Fruit fly (Drosophila melanogaster) whole organism, embryonic: Measurements from ENCODE around the gene CG43088.

ENCODE experiments used
- Atf6 ChIP-seq: fragments of 200-800 bp; sonication (Bioruptor generic); IDR thresholded peaks from 2 replicates; pipeline ENCODE4 v1.3.6; 2022; ENCODE audit warnings: missing biosample characterization, missing genetic modification characterization
- CG10209 ChIP-seq: fragments of 200-800 bp; sonication (Bioruptor generic); optimal IDR thresholded peaks from 3 replicates; lab custom pipeline; 2017; ENCODE audit warnings: missing biosample characterization, mild to moderate bottlenecking, missing genetic modification characterization, missing genetic modification reagents
- CG10267 ChIP-seq: fragments of 200-800 bp; sonication (Bioruptor generic); optimal IDR thresholded peaks from 2 replicates; lab custom pipeline; 2018; ENCODE audit warnings: missing biosample characterization, mild to moderate bottlenecking, missing genetic modification characterization, moderate library complexity
- CG10979 ChIP-seq: fragments of 200-800 bp; sonication (Bioruptor generic); optimal IDR thresholded peaks from 2 replicates; lab custom pipeline; 2018; ENCODE audit warnings: missing biosample characterization, mild to moderate bottlenecking, missing genetic modification characterization, moderate library complexity
- CG11696 ChIP-seq: fragments of 200-800 bp; sonication (Bioruptor generic); IDR thresholded peaks from 2 replicates; pipeline ENCODE4 v1.3.6; 2022; ENCODE audit warnings: missing biosample characterization, missing genetic modification characterization
- CG12071 ChIP-seq: fragments of 200-800 bp; sonication (Bioruptor generic); optimal IDR thresholded peaks from 3 replicates; lab custom pipeline; 2018; ENCODE audit warnings: missing biosample characterization, mild to moderate bottlenecking, missing genetic modification characterization
- CG13624 ChIP-seq: fragments of 200-800 bp; sonication (Bioruptor generic); optimal IDR thresholded peaks from 2 replicates; lab custom pipeline; 2016; ENCODE audit warnings: missing biosample characterization, missing genetic modification characterization
- CG13894 ChIP-seq: fragments of 200-800 bp; sonication (Bioruptor generic); optimal IDR thresholded peaks from 3 replicates; lab custom pipeline; 2018; ENCODE audit warnings: missing biosample characterization, mild to moderate bottlenecking, missing genetic modification characterization, moderate library complexity
- CG14860 ChIP-seq: fragments of 200-800 bp; sonication (Bioruptor generic); IDR thresholded peaks from 3 replicates; pipeline ENCODE4 v1.3.6; 2022; ENCODE audit warnings: missing biosample characterization, missing genetic modification characterization; ENCODE audit not compliant: partially characterized antibody
- CG1647 ChIP-seq: fragments of 200-800 bp; sonication (Bioruptor generic); optimal IDR thresholded peaks from 3 replicates; lab custom pipeline; 2016; ENCODE audit warnings: missing biosample characterization, missing genetic modification characterization
- CG17568 ChIP-seq: fragments of 200-800 bp; sonication (Bioruptor generic); optimal IDR thresholded peaks from 2 replicates; lab custom pipeline; 2018; ENCODE audit warnings: missing biosample characterization, mild to moderate bottlenecking, missing genetic modification characterization, moderate library complexity
- CG18599 ChIP-seq: fragments of 200-800 bp; sonication (Bioruptor generic); optimal IDR thresholded peaks from 3 replicates; lab custom pipeline; 2017; ENCODE audit warnings: missing biosample characterization, missing genetic modification characterization, mild to moderate bottlenecking, moderate library complexity, missing genetic modification reagents
- CG3065 ChIP-seq: fragments of 200-800 bp; sonication (Bioruptor generic); optimal IDR thresholded peaks from 2 replicates; lab custom pipeline; 2016; ENCODE audit warnings: missing biosample characterization, missing genetic modification characterization
- CG42726 ChIP-seq: fragments of 200-800 bp; sonication (Bioruptor generic); IDR thresholded peaks from 2 replicates; pipeline ENCODE4 v1.3.6; 2022; ENCODE audit warnings: missing biosample characterization, missing genetic modification characterization; ENCODE audit not compliant: partially characterized antibody
- CG4282 ChIP-seq: fragments of 200-800 bp; sonication (Bioruptor generic); optimal IDR thresholded peaks from 2 replicates; lab custom pipeline; 2016; ENCODE audit warnings: missing biosample characterization, missing genetic modification characterization
- CG9215 ChIP-seq: fragments of 200-800 bp; sonication (Bioruptor generic); IDR thresholded peaks from 2 replicates; pipeline ENCODE4 v1.3.6; 2022; ENCODE audit warnings: missing biosample characterization, missing genetic modification characterization
- CG9797 ChIP-seq: fragments of 200-800 bp; sonication (Bioruptor generic); optimal IDR thresholded peaks from 3 replicates; lab custom pipeline; 2018; ENCODE audit warnings: missing biosample characterization, mild to moderate bottlenecking, missing genetic modification characterization
- CHES-1-like ChIP-seq: fragments of 200-800 bp; sonication (Bioruptor generic); optimal IDR thresholded peaks from 2 replicates; lab custom pipeline; 2016; ENCODE audit warnings: missing biosample characterization, missing genetic modification characterization
- Dek ChIP-seq: fragments of 200-800 bp; sonication (Bioruptor generic); optimal IDR thresholded peaks from 3 replicates; lab custom pipeline; 2019; ENCODE audit warnings: missing biosample characterization, mild to moderate bottlenecking, missing genetic modification characterization, moderate library complexity
- Dip2 ChIP-seq: fragments of 200-800 bp; sonication (Bioruptor generic); IDR thresholded peaks from 2 replicates; pipeline ENCODE4 v1.3.6; 2022; ENCODE audit warnings: missing biosample characterization, missing genetic modification characterization
- Doc3 ChIP-seq: fragments of 200-800 bp; sonication (Bioruptor generic); IDR thresholded peaks from 3 replicates; pipeline ENCODE4 v1.3.6; 2022; ENCODE audit warnings: missing biosample characterization, missing genetic modification characterization; ENCODE audit not compliant: partially characterized antibody
- Dref ChIP-seq: fragments of 200-800 bp; sonication (Bioruptor generic); IDR thresholded peaks from 2 replicates; pipeline ENCODE4 v1.3.6; 2022; ENCODE audit warnings: missing biosample characterization, missing genetic modification characterization
- GATAe ChIP-seq: fragments of 200-800 bp; sonication (Bioruptor generic); conservative IDR thresholded peaks from 2 replicates; pipeline ENCODE4 v1.3.6; 2022; ENCODE audit warnings: missing biosample characterization, missing genetic modification characterization
- HLHmδ ChIP-seq: fragments of 200-800 bp; sonication (Bioruptor generic); optimal IDR thresholded peaks from 2 replicates; lab custom pipeline; 2018; ENCODE audit warnings: missing biosample characterization, mild to moderate bottlenecking, missing genetic modification characterization, moderate library complexity
- HmgZ ChIP-seq: fragments of 200-800 bp; sonication (Bioruptor generic); optimal IDR thresholded peaks from 2 replicates; lab custom pipeline; 2018; ENCODE audit warnings: missing biosample characterization, mild to moderate bottlenecking, missing genetic modification characterization
- Hr78 ChIP-seq, 2 experiments: fragments of 200-800 bp in 1 of 2; fragments of >200 bp in 1 of 2; sonication (Bioruptor generic) in 1 of 2; optimal IDR thresholded peaks; 2 replicates each; lab custom pipeline; 2017 to 2019; ENCODE audit warnings: missing biosample characterization in 2 of 2, missing genetic modification characterization in 2 of 2, mild to moderate bottlenecking in 1 of 2, moderate library complexity in 1 of 2
- Kr ChIP-seq: fragments of 200-800 bp; sonication (Bioruptor generic); optimal IDR thresholded peaks from 2 replicates; lab custom pipeline; 2017; ENCODE audit warnings: missing biosample characterization, mild to moderate bottlenecking, missing genetic modification characterization
- MESR4 ChIP-seq: fragments of 200-800 bp; sonication (Bioruptor generic); optimal IDR thresholded peaks from 2 replicates; lab custom pipeline; 2018; ENCODE audit warnings: missing biosample characterization, mild to moderate bottlenecking, missing genetic modification characterization, moderate library complexity
- MTF-1 ChIP-seq: fragments of 200-800 bp; sonication (Bioruptor generic); optimal IDR thresholded peaks from 2 replicates; lab custom pipeline; 2018; ENCODE audit warnings: missing biosample characterization, mild to moderate bottlenecking, missing genetic modification characterization, borderline replicate concordance
- Ptx1 ChIP-seq: fragments of 200-800 bp; sonication (Bioruptor generic); IDR thresholded peaks from 2 replicates; pipeline ENCODE4 v1.3.6; 2022; ENCODE audit warnings: missing biosample characterization, missing genetic modification characterization
- Vsx1 ChIP-seq: fragments of 200-800 bp; sonication (Bioruptor generic); optimal IDR thresholded peaks from 2 replicates; lab custom pipeline; 2017; ENCODE audit warnings: missing biosample characterization, mild to moderate bottlenecking, missing genetic modification characterization, missing genetic modification reagents
- ato ChIP-seq: fragments of 200-800 bp; sonication (Bioruptor generic); IDR thresholded peaks from 2 replicates; pipeline ENCODE4 v1.3.6; 2022; ENCODE audit warnings: missing biosample characterization, missing genetic modification characterization; ENCODE audit not compliant: partially characterized antibody
- bab2 ChIP-seq: fragments of 200-800 bp; sonication (Bioruptor generic); optimal IDR thresholded peaks from 2 replicates; lab custom pipeline; 2016; ENCODE audit warnings: missing biosample characterization, missing genetic modification characterization
- bcd ChIP-seq: fragments of 200-800 bp; sonication (Bioruptor generic); optimal IDR thresholded peaks from 2 replicates; lab custom pipeline; 2017; ENCODE audit warnings: missing biosample characterization, mild to moderate bottlenecking, missing genetic modification characterization
- bsh ChIP-seq, 2 experiments: fragments of 200-800 bp; sonication (Bioruptor generic); optimal IDR thresholded peaks; 2 replicates each; lab custom pipeline; 2017 to 2018; ENCODE audit warnings: mild to moderate bottlenecking in 2 of 2, missing biosample characterization in 2 of 2, missing genetic modification characterization in 2 of 2, moderate library complexity in 1 of 2
- btn ChIP-seq: fragments of 200-800 bp; sonication (Bioruptor generic); optimal IDR thresholded peaks from 2 replicates; lab custom pipeline; 2016; ENCODE audit warnings: missing biosample characterization, missing genetic modification characterization
- cas ChIP-seq: fragments of 200-800 bp; sonication (Bioruptor generic); IDR thresholded peaks from 2 replicates; pipeline ENCODE4 v1.3.6; 2022; ENCODE audit warnings: missing biosample characterization, missing genetic modification characterization
- croc ChIP-seq: fragments of 200-800 bp; sonication (Bioruptor generic); conservative IDR thresholded peaks from 3 replicates; pipeline ENCODE4 v1.3.6; 2022; ENCODE audit warnings: missing biosample characterization, missing genetic modification characterization
- fd3F ChIP-seq: fragments of 200-800 bp; sonication (Bioruptor generic); optimal IDR thresholded peaks from 2 replicates; lab custom pipeline; 2018; ENCODE audit warnings: missing biosample characterization, mild to moderate bottlenecking, missing genetic modification characterization, moderate library complexity
- fu2 ChIP-seq: fragments of 200-800 bp; sonication (Bioruptor generic); optimal IDR thresholded peaks from 2 replicates; lab custom pipeline; 2016; ENCODE audit warnings: missing biosample characterization, missing genetic modification characterization
- lmd ChIP-seq: fragments of 200-800 bp; sonication (Bioruptor generic); IDR thresholded peaks from 2 replicates; pipeline ENCODE4 v1.3.6; 2022; ENCODE audit warnings: missing biosample characterization, missing genetic modification characterization
- luna ChIP-seq: fragments of 200-800 bp; sonication (Bioruptor generic); optimal IDR thresholded peaks from 2 replicates; lab custom pipeline; 2016; ENCODE audit warnings: missing biosample characterization, missing genetic modification characterization
- psq ChIP-seq: fragments of 200-800 bp; sonication (Bioruptor generic); optimal IDR thresholded peaks from 2 replicates; lab custom pipeline; 2017; ENCODE audit warnings: missing biosample characterization, missing genetic modification characterization
- salm ChIP-seq: fragments of 200-800 bp; sonication (Bioruptor generic); optimal IDR thresholded peaks from 2 replicates; lab custom pipeline; 2018; ENCODE audit warnings: missing biosample characterization, mild to moderate bottlenecking, missing genetic modification characterization
- sim ChIP-seq: fragments of 200-800 bp; sonication (Bioruptor generic); IDR thresholded peaks from 2 replicates; pipeline ENCODE4 v1.3.6; 2022; ENCODE audit warnings: missing biosample characterization, missing genetic modification characterization
- slou ChIP-seq: fragments of 200-800 bp; sonication (Bioruptor generic); optimal IDR thresholded peaks from 3 replicates; lab custom pipeline; 2016; ENCODE audit warnings: missing biosample characterization, missing genetic modification characterization
- wek ChIP-seq: fragments of 200-800 bp; sonication (Bioruptor generic); optimal IDR thresholded peaks from 3 replicates; lab custom pipeline; 2018; ENCODE audit warnings: missing biosample characterization, mild to moderate bottlenecking, missing genetic modification characterization, moderate library complexity
- wor ChIP-seq: fragments of 200-800 bp; sonication (Bioruptor generic); IDR thresholded peaks from 2 replicates; pipeline ENCODE4 v1.3.6; 2022; ENCODE audit warnings: missing biosample characterization, missing genetic modification characterization
- z ChIP-seq: fragments of 200-800 bp; sonication (Bioruptor generic); IDR thresholded peaks from 3 replicates; pipeline ENCODE4 v1.3.6; 2022; ENCODE audit warnings: missing biosample characterization, missing genetic modification characterization

CG43088 gene

dm6 chrX:14689108-14689507 is 13.1 kb upstream of the CG43088 start (continued):
- TF ChIP-seq CG9797 (GFP tag; lab: Kevin White, UChicago) (no peak), CG1647 (GFP tag; lab: Kevin White, UChicago) (no peak), CG9215 (GFP tag; lab: Robert Waterston, UW) (peak; percentile 26; the same call in 1 of the 2 replicates), Kr (no peak), Dref (GFP tag; lab: Robert Waterston, UW) (no peak), HmgZ (tag; lab: Kevin White, UChicago) (peak; percentile 31), cas (0 out of 2 replicates have a peak, but pooled peaks have one; percentile 13), CG12071 (GFP tag; lab: Kevin White, UChicago) (peak; percentile 77), croc (GFP tag; lab: Robert Waterston, UW) (peak; percentile 64; the same call in 2 of the 3 replicates), Dip2 (no peak), bab2 (GFP tag; lab: Kevin White, UChicago) (peak; percentile 73), bcd (GFP tag; lab: Kevin White, UChicago) (peak; percentile 59), z (GFP tag; lab: Robert Waterston, UW) (0 out of 3 replicates have a peak, but pooled peaks have one; percentile 14), GATAe (GFP tag; lab: Robert Waterston, UW) (no peak), luna (GFP tag; lab: Kevin White, UChicago) (no peak), CG13624 (peak; percentile 24), CG13894 (no peak), CG3065 (GFP tag; lab: Kevin White, UChicago) (no peak), CG11696 (peak; percentile 61; the same call in 1 of the 2 replicates), fd3F (GFP tag; lab: Kevin White, UChicago) (peak; percentile 57), CG4282 (GFP tag; lab: Kevin White, UChicago) (no peak), slou (GFP tag; lab: Kevin White, UChicago) (no peak), MESR4 (no peak), CG42726 (GFP tag; lab: Robert Waterston, UW) (no peak), fu2 (GFP tag; lab: Kevin White, UChicago) (no peak), CG18599 (peak; percentile 58), Doc3 (GFP tag; lab: Robert Waterston, UW) (no peak), CG17568 (GFP tag; lab: Kevin White, UChicago) (no peak), Vsx1 (GFP tag; lab: Kevin White, UChicago) (peak; percentile 37), wor (peak; percentile 52; the same call in 1 of the 2 replicates), MTF-1 (GFP tag; lab: Kevin White, UChicago) (peak; percentile 34), sim (GFP tag; lab: Robert Waterston, UW) (peak; percentile 38; the same call in 1 of the 2 replicates), Ptx1 (GFP tag; lab: Robert Waterston, UW) (peak; percentile 83), wek (GFP tag; lab: Kevin White, UChicago) (peak; percentile 55), Hr78 (GFP tag; optimal IDR thresholded peaks at IDR 0.05; lab: Kevin White, UChicago) (peak in 1 of 2 experiments; percentile 14), lmd (GFP tag; lab: Robert Waterston, UW) (peak; percentile 74), CG10267 (tag; lab: Kevin White, UChicago) (peak; percentile 52), CG14860 (GFP tag; lab: Robert Waterston, UW) (no peak), CHES-1-like (no peak), bsh (GFP tag; optimal IDR thresholded peaks at IDR 0.05; lab: Kevin White, UChicago) (peak in 1 of 2 experiments; percentile 77), salm (tag; lab: Kevin White, UChicago) (peak; percentile 58), ato (GFP tag; lab: Robert Waterston, UW) (no peak), CG10979 (tag; lab: Kevin White, UChicago) (peak; percentile 70), btn (GFP tag; lab: Kevin White, UChicago) (peak; percentile 52), Atf6 (GFP tag; lab: Robert Waterston, UW) (peak; percentile 46; the same call in 1 of the 2 replicates), HLHmδ (GFP tag; lab: Kevin White, UChicago) (no peak), psq (GFP tag; lab: Kevin White, UChicago) (no peak), CG10209 (GFP tag; lab: Kevin White, UChicago) (peak; percentile 45), Dek (tag; lab: Kevin White, UChicago) (peak; percentile 26)
